Fruit fly (Drosophila melanogaster) whole organism: Measurements from ENCODE around the gene CG6142.

ENCODE experiments used
- CG8478 ChIP-seq: fragments of >200 bp; optimal IDR thresholded peaks from 2 replicates; lab custom pipeline; 2018; ENCODE audit warnings: inconsistent platforms
- Dll ChIP-seq: fragments of >200 bp; optimal IDR thresholded peaks from 2 replicates; lab custom pipeline; 2017
- EcR ChIP-seq, 2 experiments: fragments of >200 bp; optimal IDR thresholded peaks; 2 replicates each; lab custom pipeline; 2017; ENCODE audit warnings: missing biosample characterization in 2 of 2, missing genetic modification characterization in 2 of 2, missing genetic modification reagents in 2 of 2
- pan ChIP-seq: fragments of >200 bp; optimal IDR thresholded peaks from 2 replicates; lab custom pipeline; 2017
- psq ChIP-seq: fragments of >200 bp; optimal IDR thresholded peaks from 2 replicates; lab custom pipeline; 2017
- usp ChIP-seq: fragments of >200 bp; optimal IDR thresholded peaks from 2 replicates; lab custom pipeline; 2017; ENCODE audit warnings: missing biosample characterization, missing genetic modification characterization, mixed read lengths

Gene CG6142

DNA sequence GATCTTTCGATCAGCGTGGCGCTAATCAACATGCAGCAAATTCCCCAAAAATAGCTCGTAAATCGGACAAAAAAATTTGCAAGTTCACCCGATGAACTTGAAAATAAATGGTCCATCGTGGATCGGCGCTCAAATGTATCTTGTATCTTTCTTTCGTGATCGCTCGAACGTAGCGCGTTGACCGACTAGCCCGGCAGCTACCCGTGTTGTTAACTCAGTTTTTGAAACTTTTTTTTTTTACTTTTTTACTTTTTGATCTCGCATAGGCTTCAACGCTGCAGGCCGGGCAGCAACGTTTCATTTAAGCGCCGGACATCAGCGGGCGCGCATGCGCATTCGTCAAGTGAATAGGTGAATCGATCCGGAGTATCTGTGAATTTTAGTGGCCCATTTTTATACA is at the start of gene CG6142:
Gene CG6142, plus strand, starts transcription at position 301 of the 400 bp plus-strand sequence.
- no peak for TF ChIP-seq Dll (lab: Kevin White, UChicago)

DNA sequence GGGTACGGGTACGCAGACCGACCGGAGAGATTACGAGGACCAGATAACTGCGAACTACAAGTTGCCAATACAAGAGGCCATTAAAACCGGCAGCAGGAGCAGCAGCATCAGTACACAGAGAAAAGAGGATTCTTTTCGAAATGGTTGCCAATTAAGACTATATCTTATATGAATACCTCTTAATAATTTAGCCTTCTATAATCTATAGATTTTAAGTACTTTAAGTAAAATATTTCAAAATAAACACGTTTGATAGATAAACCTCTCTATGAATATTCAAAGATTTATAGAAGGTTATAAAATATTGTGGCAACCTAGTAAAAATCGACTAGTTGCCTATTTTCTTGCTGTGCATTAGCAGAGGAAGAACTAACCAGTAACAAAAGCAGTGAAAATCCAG is 37.4 kb upstream of the CG6142 start:
- TF ChIP-seq pan = no peak
- no peak for TF ChIP-seq EcR (GFP tag; optimal IDR thresholded peaks at IDR 0.05; lab: Kevin White, UChicago)
- no peak for TF ChIP-seq CG8478 (lab: Kevin White, UChicago)
- TF ChIP-seq Dll (lab: Kevin White, UChicago) = no peak
- TF ChIP-seq usp (GFP tag; lab: Kevin White, UChicago) = no peak
- no peak for TF ChIP-seq psq

DNA sequence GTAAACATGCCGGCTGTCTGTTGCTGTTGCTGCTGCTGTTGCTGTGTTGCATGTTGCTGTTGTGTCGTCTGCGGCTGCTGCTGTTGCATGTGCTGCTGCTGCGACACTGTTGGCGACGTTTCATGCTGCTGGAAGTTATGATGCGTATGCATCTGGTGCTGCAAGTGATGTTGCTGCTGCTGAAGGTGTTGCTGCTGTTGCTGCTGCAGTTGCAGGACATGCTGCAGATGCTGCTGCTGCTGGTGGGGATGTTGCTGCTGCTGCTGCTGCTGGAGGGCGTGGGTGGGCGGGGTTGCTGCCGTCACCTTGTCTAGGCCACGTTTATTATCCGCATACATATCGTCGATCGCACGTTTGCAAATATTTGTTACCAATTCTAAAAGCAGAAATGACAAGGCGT is 36.8 kb upstream of the CG6142 start:
- no peak for TF ChIP-seq Dll (lab: Kevin White, UChicago)
- no peak for TF ChIP-seq CG8478 (lab: Kevin White, UChicago)
- TF ChIP-seq usp (GFP tag; lab: Kevin White, UChicago) = no peak
- no peak for TF ChIP-seq EcR (GFP tag; optimal IDR thresholded peaks at IDR 0.05; lab: Kevin White, UChicago)
- no peak for TF ChIP-seq psq
- no peak for TF ChIP-seq pan

DNA sequence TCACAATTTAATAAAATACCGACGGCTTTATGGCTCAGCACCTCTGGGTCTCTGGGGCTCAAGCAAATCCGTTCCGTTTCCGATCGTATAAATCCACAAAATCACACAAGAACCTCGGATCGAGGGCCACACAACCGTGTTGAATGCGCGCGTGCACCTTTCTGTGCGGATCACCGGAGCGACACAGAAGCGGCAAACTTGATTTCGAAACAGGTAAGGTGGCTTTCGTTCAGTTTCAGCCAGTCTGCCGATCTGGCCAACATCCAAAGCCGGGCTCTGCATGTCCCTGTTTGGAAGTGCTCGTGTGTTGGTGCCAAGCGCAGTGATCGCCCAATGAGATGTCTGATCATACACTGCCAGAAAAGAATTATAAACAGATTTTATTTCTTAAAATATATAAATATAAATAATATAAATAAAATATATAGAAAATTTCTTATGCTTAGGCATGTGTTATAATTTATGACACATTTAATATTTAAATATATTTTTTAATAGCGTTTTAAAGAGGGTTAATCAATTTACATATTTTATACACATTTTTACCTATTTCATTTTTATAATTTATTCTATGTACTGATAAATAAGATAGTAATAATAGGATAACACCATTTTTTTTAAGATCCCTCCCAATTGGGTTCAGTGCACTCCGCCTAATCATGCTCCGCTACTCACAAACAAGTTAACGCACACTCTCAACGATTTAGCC is 34.3 kb upstream of the CG6142 start, which contains the start of gene dysf:
Gene dysf, minus strand, starts transcription at position 210 of the 709 bp plus-strand sequence.
- no peak for TF ChIP-seq pan

DNA sequence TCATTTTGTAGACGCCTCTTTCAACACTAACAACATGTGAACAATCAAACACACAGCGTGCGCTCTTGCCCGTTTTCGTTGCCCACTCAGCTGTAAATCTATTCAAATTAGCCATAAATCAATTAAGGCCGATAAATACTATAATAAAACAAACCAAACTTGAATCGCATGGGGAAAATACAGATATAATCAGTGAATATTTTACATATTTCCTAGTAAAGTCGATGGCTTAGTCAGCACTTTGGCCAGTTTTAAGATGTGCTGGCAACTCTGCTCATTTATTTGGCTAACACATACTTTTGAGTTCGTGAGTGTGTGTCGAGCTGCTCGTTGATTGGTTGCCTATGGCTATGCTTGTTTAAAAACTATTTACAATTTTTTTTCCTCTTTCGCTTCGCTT is 33.7 kb upstream of the CG6142 start:
- TF ChIP-seq CG8478 (lab: Kevin White, UChicago) = no peak
- TF ChIP-seq psq = no peak
- TF ChIP-seq EcR (GFP tag; optimal IDR thresholded peaks at IDR 0.05; lab: Kevin White, UChicago) = no peak
- no peak for TF ChIP-seq Dll (lab: Kevin White, UChicago)
- TF ChIP-seq usp (GFP tag; lab: Kevin White, UChicago) = no peak
- TF ChIP-seq pan = no peak

dm6 chr3R:26103440-26103839 is 29.5 kb upstream of the CG6142 start:
- TF ChIP-seq Dll (lab: Kevin White, UChicago) (no peak), EcR (GFP tag; optimal IDR thresholded peaks at IDR 0.05; lab: Kevin White, UChicago) (no peak), psq (no peak), pan (no peak), usp (GFP tag; lab: Kevin White, UChicago) (no peak), CG8478 (lab: Kevin White, UChicago) (peak; percentile 56)

DNA sequence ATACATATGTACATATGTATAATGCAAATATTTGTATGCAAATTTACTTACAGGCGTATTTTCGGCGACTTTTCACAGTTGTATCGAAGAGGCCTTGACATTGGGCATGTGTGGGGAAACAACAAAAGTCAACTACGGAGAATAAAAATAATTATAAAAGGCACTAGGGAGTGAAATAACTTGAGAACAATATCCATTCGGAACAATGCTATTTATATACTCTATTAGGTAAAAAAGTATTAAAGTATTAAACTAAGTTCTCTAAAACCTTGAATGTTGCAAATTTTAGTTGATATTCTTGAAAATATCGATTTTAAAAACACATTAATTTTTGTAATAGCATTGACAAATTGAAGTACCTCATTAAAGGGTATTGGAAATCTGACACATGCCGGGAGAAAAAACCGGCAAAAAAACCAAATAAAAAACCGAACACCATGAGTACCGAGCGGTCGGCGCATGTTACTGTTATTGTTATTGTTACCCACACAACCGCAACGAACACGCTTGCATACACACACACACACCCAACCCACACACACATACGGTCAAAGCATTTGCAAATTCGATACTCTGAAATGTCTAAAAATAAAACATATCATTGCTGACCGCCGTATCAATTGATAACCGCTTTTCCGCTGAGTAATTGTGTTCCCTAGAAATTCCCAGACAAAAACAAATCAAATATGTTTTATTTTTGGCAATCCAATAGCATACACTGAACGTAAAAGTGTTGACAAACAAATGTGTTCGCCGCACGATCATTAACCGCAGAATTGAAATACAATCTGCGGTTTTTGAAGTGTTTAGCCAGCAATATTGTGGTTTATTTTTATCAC is 28.4 kb upstream of the CG6142 start:
- TF ChIP-seq CG8478 (lab: Kevin White, UChicago) = no peak
- TF ChIP-seq Dll (lab: Kevin White, UChicago) = no peak
- TF ChIP-seq pan = no peak
- TF ChIP-seq EcR (GFP tag; optimal IDR thresholded peaks at IDR 0.05; lab: Kevin White, UChicago) = no peak
- TF ChIP-seq usp (GFP tag; lab: Kevin White, UChicago) = no peak
- TF ChIP-seq psq = no peak

- TF ChIP-seq psq (no peak), usp (GFP tag; lab: Kevin White, UChicago) (no peak), CG8478 (lab: Kevin White, UChicago) (no peak), EcR (GFP tag; optimal IDR thresholded peaks at IDR 0.05; lab: Kevin White, UChicago) (no peak), Dll (lab: Kevin White, UChicago) (no peak), pan (no peak)
Measured at dm6 chr3R:26105141-26105403, 27.9 kb upstream of the CG6142 start.

dm6 chr3R:26105407-26105806 is 27.5 kb upstream of the CG6142 start:
- no peak for TF ChIP-seq EcR (GFP tag; optimal IDR thresholded peaks at IDR 0.05; lab: Kevin White, UChicago)
- no peak for TF ChIP-seq CG8478 (lab: Kevin White, UChicago)
- TF ChIP-seq psq = no peak
- no peak for TF ChIP-seq pan
- no peak for TF ChIP-seq usp (GFP tag; lab: Kevin White, UChicago)
- no peak for TF ChIP-seq Dll (lab: Kevin White, UChicago)

DNA sequence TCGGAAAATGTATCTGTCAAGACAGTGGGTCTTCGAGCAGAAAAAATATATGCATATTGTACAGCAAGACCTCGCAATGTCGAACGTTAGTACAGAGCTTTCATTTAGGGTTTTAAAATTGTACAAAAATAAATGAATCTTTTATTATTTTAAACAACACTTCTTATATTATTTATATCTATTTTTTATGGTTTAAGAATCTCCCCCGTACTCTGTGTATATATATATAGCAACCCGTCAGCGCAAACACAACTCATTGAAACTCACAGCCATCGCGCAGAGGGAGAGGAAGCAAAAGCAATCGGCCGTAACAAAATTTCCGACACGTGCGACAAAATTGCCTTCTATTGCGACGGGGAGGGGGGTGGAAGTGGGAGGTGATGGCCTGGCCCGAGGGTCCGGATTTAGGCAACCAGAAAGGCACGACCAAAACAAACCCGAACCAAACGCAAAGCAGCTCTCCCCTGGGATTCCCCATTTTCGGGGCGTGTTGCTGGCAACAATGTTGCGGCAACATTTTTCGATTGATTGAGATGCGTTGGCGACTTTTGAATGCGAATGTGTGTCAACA is 26.9 kb upstream of the CG6142 start:
- TF ChIP-seq pan (no peak), CG8478 (lab: Kevin White, UChicago) (no peak), usp (GFP tag; lab: Kevin White, UChicago) (no peak), Dll (lab: Kevin White, UChicago) (no peak), EcR (GFP tag; optimal IDR thresholded peaks at IDR 0.05; lab: Kevin White, UChicago) (no peak), psq (no peak)

- TF ChIP-seq pan = no peak
- no peak for TF ChIP-seq psq
- TF ChIP-seq usp (GFP tag; lab: Kevin White, UChicago) = no peak
- no peak for TF ChIP-seq EcR (GFP tag; optimal IDR thresholded peaks at IDR 0.05; lab: Kevin White, UChicago)
- TF ChIP-seq Dll (lab: Kevin White, UChicago) = no peak
- no peak for TF ChIP-seq CG8478 (lab: Kevin White, UChicago)
Measured at dm6 chr3R:26106595-26107152, 26.3 kb upstream of the CG6142 start, which contains the start of gene Cipc. Gene Cipc, plus strand, starts transcription at chr3R:26106868.

DNA sequence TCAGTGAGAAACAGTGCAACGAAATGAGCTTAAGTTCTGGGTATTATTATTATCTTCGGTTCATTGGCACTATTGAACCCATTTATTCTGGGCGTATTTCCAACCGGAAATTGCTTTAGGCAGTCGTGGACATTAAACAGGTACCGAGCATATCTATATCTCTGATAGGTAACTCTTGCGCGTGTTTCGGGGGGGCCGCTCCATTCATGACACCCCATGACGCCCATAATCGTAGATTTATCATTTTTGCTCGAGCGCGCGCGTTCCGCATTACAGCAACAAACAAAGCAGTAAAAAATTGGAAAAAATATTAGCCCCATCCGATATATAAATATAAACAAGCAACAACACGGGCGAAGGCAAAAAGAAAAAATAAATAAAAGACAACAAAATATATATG is 24.5 kb upstream of the CG6142 start:
- TF ChIP-seq CG8478 (lab: Kevin White, UChicago) (no peak), psq (no peak), Dll (lab: Kevin White, UChicago) (no peak), EcR (GFP tag; optimal IDR thresholded peaks at IDR 0.05; lab: Kevin White, UChicago) (no peak), usp (GFP tag; lab: Kevin White, UChicago) (no peak), pan (no peak)
